Worm (Caenorhabditis elegans) whole organism, L2 larva: ENCODE data around the gene W03B1.5.

Experiments used
- unc-62 ChIP-seq: fragments of 150-350 bp; optimal IDR thresholded peaks from 2 replicates; lab custom pipeline; 2014; ENCODE audit warnings: missing biosample characterization, missing genetic modification reagents, missing genetic modification characterization
- zag-1 ChIP-seq: fragments of 150-350 bp; optimal IDR thresholded peaks from 2 replicates; lab custom pipeline; 2014; ENCODE audit warnings: missing biosample characterization, missing genetic modification characterization
- ztf-11 ChIP-seq: sonication (generic microtip); optimal IDR thresholded peaks from 2 replicates; lab custom pipeline; 2017; ENCODE audit warnings: missing biosample characterization, missing genetic modification characterization

DNA sequence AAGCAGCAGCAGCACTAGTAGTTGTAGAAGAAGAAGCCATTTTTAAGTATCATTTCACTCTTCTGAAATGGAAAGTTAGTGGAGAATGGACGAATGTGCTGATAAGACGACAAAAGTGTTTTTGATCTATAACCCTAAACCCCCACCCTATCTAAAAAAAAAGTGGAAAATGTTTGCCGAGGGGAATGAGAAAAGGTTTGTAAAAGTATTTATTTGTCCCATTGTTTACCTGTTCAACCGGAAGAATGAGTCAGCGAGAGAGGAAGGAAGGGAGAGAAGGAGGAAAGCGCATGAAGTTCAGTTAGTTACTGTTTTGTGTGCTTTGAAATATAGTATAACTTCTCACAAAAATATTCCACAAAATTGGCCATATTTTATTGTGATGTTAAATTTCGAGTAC is 48.9 kb downstream of the W03B1.5 start:
- TF ChIP-seq unc-62 (GFP tag; lab: Kevin White, UChicago) (no peak), ztf-11 (tag; lab: Kevin White, UChicago) (no peak), zag-1 (tag; lab: Kevin White, UChicago) (no peak)
